Worm (Caenorhabditis elegans) whole organism, young adult: ENCODE measurements around the gene T22D1.18.

Experiments
- B0019.2 ChIP-seq: fragments of 200-800 bp; sonication (Bioruptor generic); conservative IDR thresholded peaks from 2 replicates; pipeline ENCODE4 v1.3.6; 2022; ENCODE audit warnings: missing genetic modification reagents, missing genetic modification characterization, missing compliant biosample characterization
- B0336.3 ChIP-seq: fragments of 200-800 bp; sonication (Bioruptor generic); IDR thresholded peaks from 2 replicates; pipeline ENCODE4 v1.3.6; 2022; ENCODE audit warnings: missing genetic modification characterization, missing compliant biosample characterization
- C06A6.2 ChIP-seq: fragments of 200-800 bp; sonication (Bioruptor generic); conservative IDR thresholded peaks from 2 replicates; pipeline ENCODE4 v1.3.6; 2022; ENCODE audit warnings: missing genetic modification characterization, missing compliant biosample characterization
- F55B11.4 ChIP-seq: sonication (generic microtip); optimal IDR thresholded peaks from 2 replicates; lab custom pipeline; 2016; ENCODE audit warnings: missing compliant biosample characterization, missing genetic modification characterization, borderline replicate concordance; ENCODE audit not compliant: insufficient read depth
- F57A8.1 ChIP-seq: fragments of 200-800 bp; sonication (Bioruptor generic); optimal IDR thresholded peaks from 2 replicates; lab custom pipeline; 2018; ENCODE audit warnings: mild to moderate bottlenecking, missing genetic modification characterization, moderate library complexity, missing compliant biosample characterization
- K12H6.12 ChIP-seq: fragments of 200-800 bp; sonication (Bioruptor generic); optimal IDR thresholded peaks from 2 replicates; lab custom pipeline; 2018; ENCODE audit warnings: mild to moderate bottlenecking, missing genetic modification characterization, missing compliant biosample characterization
- Y56A3A.18 ChIP-seq: fragments of 200-800 bp; sonication (Bioruptor generic); IDR thresholded peaks from 2 replicates; pipeline ENCODE4 v1.3.6; 2022; ENCODE audit warnings: missing genetic modification reagents, missing genetic modification characterization, missing compliant biosample characterization
- Y67H2A.10 ChIP-seq: fragments of 200-800 bp; sonication (Bioruptor generic); conservative IDR thresholded peaks from 2 replicates; pipeline ENCODE4 v1.3.6; 2022; ENCODE audit warnings: missing genetic modification reagents, missing genetic modification characterization, missing compliant biosample characterization
- ZK185.1 ChIP-seq: sonication (generic microtip); optimal IDR thresholded peaks from 2 replicates; lab custom pipeline; 2016; ENCODE audit warnings: mild to moderate bottlenecking, missing genetic modification characterization, missing compliant biosample characterization; ENCODE audit not compliant: poor library complexity, severe bottlenecking
- akir-1 ChIP-seq: fragments of 200-800 bp; sonication (Bioruptor generic); optimal IDR thresholded peaks from 2 replicates; lab custom pipeline; 2018; ENCODE audit warnings: mild to moderate bottlenecking, missing genetic modification characterization, moderate library complexity, missing compliant biosample characterization
- attf-5 ChIP-seq: fragments of 200-800 bp; sonication (Bioruptor generic); optimal IDR thresholded peaks from 2 replicates; lab custom pipeline; 2018; ENCODE audit warnings: mild to moderate bottlenecking, missing genetic modification characterization, missing compliant biosample characterization
- attf-6 ChIP-seq: fragments of 200-800 bp; sonication (Bioruptor generic); IDR thresholded peaks from 2 replicates; pipeline ENCODE4 v1.3.6; 2022; ENCODE audit warnings: missing genetic modification reagents, missing genetic modification characterization, missing compliant biosample characterization
- ccch-3 ChIP-seq: fragments of 200-800 bp; sonication (Bioruptor generic); optimal IDR thresholded peaks from 2 replicates; lab custom pipeline; 2018; ENCODE audit warnings: mild to moderate bottlenecking, missing genetic modification characterization, missing compliant biosample characterization
- cebp-1 ChIP-seq, 2 experiments: fragments of 200-800 bp in 1 of 2; sonication (Bioruptor generic) in 1 of 2; sonication (generic microtip) in 1 of 2; IDR thresholded peaks in 1 of 2; optimal IDR thresholded peaks in 1 of 2; 2 replicates each; pipeline versions ENCODE4 v1.3.6 to Lab custom; 2017 to 2022; ENCODE audit warnings: missing compliant biosample characterization in 2 of 2, missing genetic modification characterization in 2 of 2, mild to moderate bottlenecking in 1 of 2, missing genetic modification reagents in 1 of 2, moderate library complexity in 1 of 2
- ceh-100 ChIP-seq: fragments of 200-800 bp; sonication (Bioruptor generic); IDR thresholded peaks from 2 replicates; pipeline ENCODE4 v1.3.6; 2022; ENCODE audit warnings: missing genetic modification reagents, missing genetic modification characterization, missing compliant biosample characterization
- ceh-27 ChIP-seq: fragments of 200-800 bp; sonication (Bioruptor generic); optimal IDR thresholded peaks from 2 replicates; lab custom pipeline; 2018; ENCODE audit warnings: mild to moderate bottlenecking, missing genetic modification characterization, moderate library complexity, missing compliant biosample characterization
- ceh-40 ChIP-seq: fragments of 200-800 bp; sonication (Bioruptor generic); IDR thresholded peaks from 2 replicates; pipeline ENCODE4 v1.3.6; 2022; ENCODE audit warnings: missing genetic modification characterization, missing compliant biosample characterization
- ceh-58 ChIP-seq: fragments of 200-800 bp; sonication (Bioruptor generic); IDR thresholded peaks from 2 replicates; pipeline ENCODE4 v1.3.6; 2022; ENCODE audit warnings: missing genetic modification characterization, missing compliant biosample characterization
- ceh-91 ChIP-seq: fragments of 200-800 bp; sonication (Bioruptor generic); IDR thresholded peaks from 2 replicates; pipeline ENCODE4 v1.3.6; 2022; ENCODE audit warnings: missing genetic modification reagents, missing genetic modification characterization, missing compliant biosample characterization
- chd-7 ChIP-seq: sonication (generic microtip); optimal IDR thresholded peaks from 2 replicates; lab custom pipeline; 2016; ENCODE audit warnings: mild to moderate bottlenecking, missing genetic modification characterization, moderate library complexity, missing compliant biosample characterization
- die-1 ChIP-seq: sonication (generic microtip); optimal IDR thresholded peaks from 2 replicates; lab custom pipeline; 2016; ENCODE audit warnings: missing genotype, mild to moderate bottlenecking, missing genetic modification characterization, missing compliant biosample characterization
- egl-44 ChIP-seq: fragments of 200-800 bp; sonication (Bioruptor generic); IDR thresholded peaks from 2 replicates; pipeline ENCODE4 v1.3.6; 2022; ENCODE audit warnings: missing genetic modification reagents, missing genetic modification characterization, missing compliant biosample characterization
- ekl-4 ChIP-seq: fragments of 200-800 bp; sonication (Bioruptor generic); IDR thresholded peaks from 2 replicates; pipeline ENCODE4 v1.3.6; 2022; ENCODE audit warnings: missing genetic modification reagents, missing genetic modification characterization, missing compliant biosample characterization
- hlh-12 ChIP-seq: sonication (generic microtip); optimal IDR thresholded peaks from 2 replicates; lab custom pipeline; 2016; ENCODE audit warnings: missing genetic modification characterization, missing compliant biosample characterization
- hmg-20 ChIP-seq: fragments of 200-800 bp; sonication (Bioruptor generic); IDR thresholded peaks from 2 replicates; pipeline ENCODE4 v1.3.6; 2022; ENCODE audit warnings: missing genetic modification reagents, missing genetic modification characterization, missing compliant biosample characterization
- hsf-1 ChIP-seq: fragments of 200-800 bp; sonication (Bioruptor generic); IDR thresholded peaks from 2 replicates; pipeline ENCODE4 v1.3.6; 2022; ENCODE audit warnings: missing genetic modification reagents, missing genetic modification characterization, missing compliant biosample characterization
- let-607 ChIP-seq, 2 experiments: fragments of 200-800 bp in 1 of 2; sonication (Bioruptor generic) in 1 of 2; sonication (generic microtip) in 1 of 2; optimal IDR thresholded peaks; 2 replicates each; lab custom pipeline; 2016 to 2018; ENCODE audit warnings: mild to moderate bottlenecking in 2 of 2, missing compliant biosample characterization in 2 of 2, missing genetic modification characterization in 2 of 2, moderate library complexity in 2 of 2, missing genotype in 1 of 2
- lin-40 ChIP-seq: sonication (generic microtip); optimal IDR thresholded peaks from 2 replicates; lab custom pipeline; 2016; ENCODE audit warnings: missing genetic modification characterization, mild to moderate bottlenecking, missing compliant biosample characterization, missing genotype, missing genetic modification reagents
- lin-54 ChIP-seq: fragments of 200-800 bp; sonication (Bioruptor generic); optimal IDR thresholded peaks from 2 replicates; lab custom pipeline; 2018; ENCODE audit warnings: mild to moderate bottlenecking, missing genetic modification characterization, missing compliant biosample characterization
- lir-1 ChIP-seq: fragments of 200-800 bp; sonication (Bioruptor generic); conservative IDR thresholded peaks from 2 replicates; pipeline ENCODE4 v1.3.6; 2022; ENCODE audit warnings: missing genetic modification reagents, missing genetic modification characterization, missing compliant biosample characterization
- madf-8 ChIP-seq: fragments of 200-800 bp; sonication (Bioruptor generic); conservative IDR thresholded peaks from 2 replicates; pipeline ENCODE4 v1.3.6; 2022; ENCODE audit warnings: missing genetic modification reagents, missing genetic modification characterization, missing compliant biosample characterization
- mel-28 ChIP-seq: sonication (generic microtip); optimal IDR thresholded peaks from 2 replicates; lab custom pipeline; 2016; ENCODE audit warnings: borderline replicate concordance, mild to moderate bottlenecking, missing genetic modification characterization, missing compliant biosample characterization
- nfyb-1 ChIP-seq: fragments of 200-800 bp; sonication (Bioruptor generic); IDR thresholded peaks from 2 replicates; pipeline ENCODE4 v1.3.6; 2022; ENCODE audit warnings: missing genetic modification reagents, missing genetic modification characterization, missing compliant biosample characterization
- nhr-120 ChIP-seq: fragments of 200-800 bp; sonication (Bioruptor generic); IDR thresholded peaks from 2 replicates; pipeline ENCODE4 v1.3.6; 2022; ENCODE audit warnings: missing genetic modification characterization, missing compliant biosample characterization
- nhr-80 ChIP-seq: sonication (generic microtip); optimal IDR thresholded peaks from 2 replicates; lab custom pipeline; 2016; ENCODE audit warnings: missing genetic modification characterization, missing compliant biosample characterization
- pbrm-1 ChIP-seq: fragments of 200-800 bp; sonication (Bioruptor generic); IDR thresholded peaks from 2 replicates; pipeline ENCODE4 v1.3.6; 2022; ENCODE audit warnings: missing genetic modification reagents, missing genetic modification characterization, missing compliant biosample characterization
- repo-1 ChIP-seq: sonication (generic microtip); optimal IDR thresholded peaks from 2 replicates; lab custom pipeline; 2017; ENCODE audit warnings: mild to moderate bottlenecking, missing genetic modification characterization, missing compliant biosample characterization
- sdz-38 ChIP-seq: sonication (generic microtip); optimal IDR thresholded peaks from 2 replicates; lab custom pipeline; 2016; ENCODE audit warnings: missing genotype, missing genetic modification characterization, missing compliant biosample characterization
- snpc-3.4 ChIP-seq: sonication (generic microtip); optimal IDR thresholded peaks from 2 replicates; lab custom pipeline; 2017; ENCODE audit warnings: missing genetic modification characterization, mild to moderate bottlenecking, missing compliant biosample characterization, antibody characterized with exemption, moderate library complexity, missing genotype, missing genetic modification reagents
- somi-1 ChIP-seq: fragments of 200-800 bp; sonication (Bioruptor generic); optimal IDR thresholded peaks from 2 replicates; lab custom pipeline; 2018; ENCODE audit warnings: mild to moderate bottlenecking, missing genetic modification characterization, missing compliant biosample characterization
- tlf-1 ChIP-seq: fragments of 200-800 bp; sonication (Bioruptor generic); optimal IDR thresholded peaks from 2 replicates; lab custom pipeline; 2018; ENCODE audit warnings: mild to moderate bottlenecking, missing genetic modification characterization, missing compliant biosample characterization
- ztf-22 ChIP-seq: fragments of 200-800 bp; sonication (Bioruptor generic); optimal IDR thresholded peaks from 2 replicates; lab custom pipeline; 2018; ENCODE audit warnings: mild to moderate bottlenecking, missing genetic modification characterization, moderate library complexity, missing compliant biosample characterization
- ztf-3 ChIP-seq: fragments of 200-800 bp; sonication (Bioruptor generic); optimal IDR thresholded peaks from 2 replicates; lab custom pipeline; 2018; ENCODE audit warnings: mild to moderate bottlenecking, missing genetic modification characterization, missing compliant biosample characterization

Gene T22D1.18

DNA sequence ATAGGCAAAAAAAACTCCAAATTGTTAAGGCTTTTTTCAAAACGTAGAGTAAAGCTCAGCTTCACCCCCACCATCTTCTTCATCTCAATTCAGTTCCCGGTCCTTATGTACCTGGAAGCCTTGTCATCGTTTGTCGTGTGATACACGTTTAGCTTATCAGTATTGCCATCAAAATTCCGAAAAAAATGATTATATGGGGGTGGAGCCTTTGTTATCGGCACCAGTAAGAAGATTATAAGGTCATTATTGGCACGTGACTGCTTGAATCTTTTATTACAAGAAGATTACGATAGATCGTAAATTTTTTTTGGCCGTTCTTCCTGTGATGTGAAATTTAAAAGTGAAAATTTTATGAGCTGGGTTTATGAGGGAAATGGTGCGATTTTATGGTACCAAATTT, 39.5 kb downstream of the T22D1.18 start (continued):
- TF ChIP-seq attf-6 = no peak
- no peak for TF ChIP-seq ceh-58
- TF ChIP-seq B0336.3 (GFP tag; lab: Robert Waterston, UW) = no peak
- TF ChIP-seq snpc-3.4 (tag; lab: Kevin White, UChicago) = no peak
- no peak for TF ChIP-seq cebp-1 (GFP tag; IDR thresholded peaks at IDR 0.05; lab: Robert Waterston, UW)
- TF ChIP-seq cebp-1 (tag; optimal IDR thresholded peaks at IDR 0.05; lab: Kevin White, UChicago) = peak; percentile 27
- no peak for TF ChIP-seq F57A8.1 (GFP tag; lab: Kevin White, UChicago)
- no peak for TF ChIP-seq C06A6.2
- 0 out of 2 replicates have a peak, but pooled peaks have one; percentile 47 for TF ChIP-seq nfyb-1 (GFP tag; lab: Robert Waterston, UW)
- TF ChIP-seq F55B11.4 (tag; lab: Kevin White, UChicago) = no peak

DNA sequence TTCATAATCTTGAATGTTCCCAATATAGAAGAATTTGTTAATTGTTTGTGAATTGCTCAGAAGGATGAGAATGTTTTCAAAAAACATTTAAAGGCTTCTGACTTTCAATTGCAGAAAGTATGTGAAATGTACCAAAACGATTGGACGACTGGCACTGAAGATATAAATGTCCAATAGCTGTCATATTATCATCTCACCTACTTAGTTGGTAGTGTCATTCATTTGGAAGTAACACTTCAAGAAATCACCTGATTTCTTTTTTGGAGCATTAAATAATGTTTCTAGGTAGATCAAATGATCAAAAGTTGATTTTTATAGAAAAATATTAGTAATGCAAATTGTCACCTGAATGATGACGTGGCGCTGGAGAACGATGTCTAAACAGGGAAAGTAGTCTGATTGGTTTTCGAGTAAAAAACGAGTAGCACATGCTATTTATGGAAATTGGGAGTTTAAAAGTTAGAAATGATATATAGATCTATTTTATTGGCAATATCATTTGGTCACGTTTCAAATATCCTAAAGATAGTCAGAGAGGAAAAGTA, 40.2 kb downstream of the T22D1.18 start:
- TF ChIP-seq madf-8 (GFP tag; lab: Robert Waterston, UW) (no peak), nhr-80 (tag; lab: Kevin White, UChicago) (peak; percentile 50), tlf-1 (GFP tag; lab: Kevin White, UChicago) (no peak), hsf-1 (GFP tag; lab: Robert Waterston, UW) (no peak), ceh-91 (GFP tag; lab: Robert Waterston, UW) (no peak), B0019.2 (GFP tag; lab: Robert Waterston, UW) (no peak)

DNA sequence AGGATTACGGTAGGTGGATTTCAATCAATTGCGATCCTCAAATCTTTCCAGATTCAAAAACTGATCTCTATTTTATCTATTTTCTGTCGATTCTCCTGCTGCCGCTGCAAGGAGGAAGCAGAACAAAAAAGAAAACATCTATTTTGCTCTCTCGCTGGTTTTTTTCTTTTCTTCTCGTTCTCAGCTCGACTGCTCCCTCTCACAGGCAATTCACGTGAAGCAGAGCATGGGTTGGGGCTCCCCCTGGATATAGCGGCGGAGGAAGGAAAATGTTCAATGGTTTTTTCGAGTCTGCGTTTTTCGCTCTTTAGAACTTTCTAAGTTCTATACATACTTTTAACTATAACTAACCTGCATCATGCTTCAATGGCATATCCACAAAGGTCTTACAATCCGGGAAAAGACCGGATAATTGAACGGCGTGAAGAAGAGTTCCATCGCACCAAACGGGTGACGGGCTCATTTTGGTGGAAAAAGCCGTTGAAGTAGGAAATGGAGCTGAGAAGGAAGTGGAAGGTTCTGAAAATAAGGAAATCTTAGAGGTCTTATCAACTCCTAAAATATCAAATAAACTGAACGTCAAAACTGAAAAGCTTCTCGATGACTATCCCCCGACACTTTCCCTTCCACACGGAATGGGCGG, 40.9 kb downstream of the T22D1.18 start:
- TF ChIP-seq ztf-22 (GFP tag; lab: Kevin White, UChicago) (no peak), F55B11.4 (tag; lab: Kevin White, UChicago) (no peak), somi-1 (GFP tag; lab: Kevin White, UChicago) (peak; percentile 72), attf-5 (GFP tag; lab: Kevin White, UChicago) (no peak), ZK185.1 (tag; lab: Kevin White, UChicago) (peak; percentile 18), ccch-3 (GFP tag; lab: Kevin White, UChicago) (no peak), K12H6.12 (tag; lab: Kevin White, UChicago) (peak; percentile 71), hlh-12 (tag; lab: Kevin White, UChicago) (no peak), sdz-38 (no peak), repo-1 (tag; lab: Kevin White, UChicago) (no peak), nhr-120 (GFP tag; lab: Robert Waterston, UW) (no peak), egl-44 (GFP tag; lab: Robert Waterston, UW) (no peak), hmg-20 (GFP tag; lab: Robert Waterston, UW) (no peak), die-1 (tag; lab: Kevin White, UChicago) (no peak), tlf-1 (GFP tag; lab: Kevin White, UChicago) (no peak), B0336.3 (GFP tag; lab: Robert Waterston, UW) (no peak), Y67H2A.10 (GFP tag; lab: Robert Waterston, UW) (no peak), chd-7 (tag; lab: Kevin White, UChicago) (peak; percentile 8), lin-54 (GFP tag; lab: Kevin White, UChicago) (peak; percentile 31), ceh-40 (GFP tag; lab: Robert Waterston, UW) (no peak), lin-40 (tag; lab: Kevin White, UChicago) (peak; percentile 52), ceh-100 (GFP tag; lab: Robert Waterston, UW) (no peak), ztf-3 (GFP tag; lab: Kevin White, UChicago) (no peak), lir-1 (GFP tag; lab: Robert Waterston, UW) (no peak), C06A6.2 (peak; percentile 40; the same call in 1 of the 2 replicates), pbrm-1 (GFP tag; lab: Robert Waterston, UW) (no peak), let-607 (tag; optimal IDR thresholded peaks at IDR 0.05; lab: Kevin White, UChicago) (no peak), hsf-1 (GFP tag; lab: Robert Waterston, UW) (no peak), ekl-4 (GFP tag; lab: Robert Waterston, UW) (no peak), ceh-27 (peak; percentile 53), mel-28 (tag; lab: Kevin White, UChicago) (no peak), Y56A3A.18 (GFP tag; lab: Robert Waterston, UW) (no peak), akir-1 (GFP tag; lab: Kevin White, UChicago) (no peak)
